Fruit fly (Drosophila melanogaster) whole organism, embryonic: ENCODE results near the gene CG31687.
A peak's percentile ranks its signal among the peaks of the same experiment; 100 is the strongest.

ENCODE experiments used
- ATbp ChIP-seq: fragments of 200-800 bp; sonication (Bioruptor generic); optimal IDR thresholded peaks from 2 replicates; lab custom pipeline; 2017; ENCODE audit warnings: missing biosample characterization, mild to moderate bottlenecking, missing genetic modification characterization, missing genetic modification reagents
- Bgb ChIP-seq: fragments of 200-800 bp; sonication (Bioruptor generic); IDR thresholded peaks from 2 replicates; pipeline ENCODE4 v1.3.6; 2022; ENCODE audit warnings: missing biosample characterization, missing genetic modification characterization; ENCODE audit not compliant: partially characterized antibody
- Blimp-1 ChIP-seq: fragments of 200-800 bp; sonication (Bioruptor generic); optimal IDR thresholded peaks from 3 replicates; lab custom pipeline; 2018; ENCODE audit warnings: missing biosample characterization, missing genetic modification characterization, mild to moderate bottlenecking, moderate library complexity, missing genetic modification reagents
- CG1024 ChIP-seq: fragments of 200-800 bp; sonication (Bioruptor generic); IDR thresholded peaks from 2 replicates; pipeline ENCODE4 v1.3.6; 2022; ENCODE audit warnings: missing biosample characterization, missing genetic modification characterization
- CG10366 ChIP-seq: fragments of 200-800 bp; sonication (Bioruptor generic); IDR thresholded peaks from 2 replicates; pipeline ENCODE4 v1.3.6; 2022; ENCODE audit warnings: missing biosample characterization, missing genetic modification characterization
- CG11456 ChIP-seq: fragments of 200-800 bp; sonication (Bioruptor generic); IDR thresholded peaks from 3 replicates; pipeline ENCODE4 v1.3.6; 2022; ENCODE audit warnings: missing biosample characterization, missing genetic modification characterization
- CG11504 ChIP-seq: fragments of 200-800 bp; sonication (Bioruptor generic); optimal IDR thresholded peaks from 3 replicates; lab custom pipeline; 2019; ENCODE audit warnings: missing biosample characterization, mild to moderate bottlenecking, missing genetic modification characterization, moderate library complexity
- CG12769 ChIP-seq: fragments of 200-800 bp; sonication (Bioruptor generic); optimal IDR thresholded peaks from 2 replicates; lab custom pipeline; 2019; ENCODE audit warnings: missing biosample characterization, mild to moderate bottlenecking, missing genetic modification characterization, moderate library complexity
- CG13123 ChIP-seq: fragments of 200-800 bp; sonication (Bioruptor generic); optimal IDR thresholded peaks from 2 replicates; lab custom pipeline; 2016; ENCODE audit warnings: missing biosample characterization, missing genetic modification characterization
- CG15073 ChIP-seq: fragments of 200-800 bp; sonication (Bioruptor generic); optimal IDR thresholded peaks from 2 replicates; lab custom pipeline; 2016; ENCODE audit warnings: missing biosample characterization, missing genetic modification characterization
- CG1603 ChIP-seq: fragments of 200-800 bp; sonication (Bioruptor generic); optimal IDR thresholded peaks from 2 replicates; lab custom pipeline; 2019; ENCODE audit warnings: missing biosample characterization, mild to moderate bottlenecking, missing genetic modification characterization, moderate library complexity
- CG16815 ChIP-seq: fragments of 200-800 bp; sonication (Bioruptor generic); optimal IDR thresholded peaks from 3 replicates; lab custom pipeline; 2017; ENCODE audit warnings: missing biosample characterization, mild to moderate bottlenecking, missing genetic modification characterization
- CG16863 ChIP-seq: fragments of 200-800 bp; sonication (Bioruptor generic); optimal IDR thresholded peaks from 3 replicates; lab custom pipeline; 2016; ENCODE audit warnings: missing biosample characterization, missing genetic modification characterization
- CG18619 ChIP-seq: fragments of 200-800 bp; sonication (Bioruptor generic); optimal IDR thresholded peaks from 3 replicates; lab custom pipeline; 2017; ENCODE audit warnings: missing biosample characterization, mild to moderate bottlenecking, missing genetic modification characterization
- CG2116 ChIP-seq: fragments of 200-800 bp; sonication (Bioruptor generic); optimal IDR thresholded peaks from 3 replicates; lab custom pipeline; 2018; ENCODE audit warnings: missing biosample characterization, mild to moderate bottlenecking, missing genetic modification characterization
- CG2120 ChIP-seq: fragments of 200-800 bp; sonication (Bioruptor generic); optimal IDR thresholded peaks from 3 replicates; lab custom pipeline; 2016; ENCODE audit warnings: missing biosample characterization, missing genetic modification characterization
- CG31388 ChIP-seq: fragments of 200-800 bp; sonication (Bioruptor generic); optimal IDR thresholded peaks from 2 replicates; lab custom pipeline; 2016; ENCODE audit warnings: missing biosample characterization, missing genetic modification characterization
- CG32767 ChIP-seq: fragments of 200-800 bp; sonication (Bioruptor generic); IDR thresholded peaks from 2 replicates; pipeline ENCODE4 v1.3.6; 2022; ENCODE audit warnings: missing biosample characterization, missing genetic modification characterization
- CG3995 ChIP-seq: fragments of 200-800 bp; sonication (Bioruptor generic); optimal IDR thresholded peaks from 3 replicates; lab custom pipeline; 2016; ENCODE audit warnings: missing biosample characterization, missing genetic modification characterization
- CG42726 ChIP-seq: fragments of 200-800 bp; sonication (Bioruptor generic); IDR thresholded peaks from 2 replicates; pipeline ENCODE4 v1.3.6; 2022; ENCODE audit warnings: missing biosample characterization, missing genetic modification characterization; ENCODE audit not compliant: partially characterized antibody
- CG4404 ChIP-seq: fragments of 200-800 bp; sonication (Bioruptor generic); IDR thresholded peaks from 2 replicates; pipeline ENCODE4 v1.3.6; 2022; ENCODE audit warnings: missing biosample characterization, missing genetic modification characterization
- CG4730 ChIP-seq: fragments of 200-800 bp; sonication (Bioruptor generic); IDR thresholded peaks from 2 replicates; pipeline ENCODE4 v1.3.6; 2022; ENCODE audit warnings: missing biosample characterization, missing genetic modification characterization
- CG6175 ChIP-seq: fragments of 200-800 bp; sonication (Bioruptor generic); IDR thresholded peaks from 3 replicates; pipeline ENCODE4 v1.3.6; 2022; ENCODE audit warnings: missing biosample characterization, missing genetic modification characterization
- CG6791 ChIP-seq: fragments of 200-800 bp; sonication (Bioruptor generic); IDR thresholded peaks from 3 replicates; pipeline ENCODE4 v1.3.6; 2022; ENCODE audit warnings: missing biosample characterization, missing genetic modification characterization; ENCODE audit not compliant: partially characterized antibody
- CG8359 ChIP-seq: fragments of 200-800 bp; sonication (Bioruptor generic); optimal IDR thresholded peaks from 2 replicates; lab custom pipeline; 2017; ENCODE audit warnings: missing biosample characterization, mild to moderate bottlenecking, missing genetic modification characterization, borderline replicate concordance
- CrebB ChIP-seq: fragments of 200-800 bp; sonication (Bioruptor generic); optimal IDR thresholded peaks from 3 replicates; lab custom pipeline; 2018; ENCODE audit warnings: missing biosample characterization, mild to moderate bottlenecking, missing genetic modification characterization
- E2f1 ChIP-seq: fragments of 200-800 bp; sonication (Bioruptor generic); IDR thresholded peaks from 2 replicates; pipeline ENCODE4 v1.3.6; 2022; ENCODE audit warnings: missing biosample characterization, missing genetic modification characterization
- H15 ChIP-seq: fragments of 200-800 bp; sonication (Bioruptor generic); IDR thresholded peaks from 3 replicates; pipeline ENCODE4 v1.3.6; 2022; ENCODE audit warnings: missing biosample characterization, missing genetic modification characterization
- Lhr ChIP-seq: fragments of 200-800 bp; sonication (Bioruptor generic); optimal IDR thresholded peaks from 3 replicates; lab custom pipeline; 2017; ENCODE audit warnings: mild to moderate bottlenecking, missing biosample characterization, missing genetic modification reagents, missing genetic modification characterization
- Lpt ChIP-seq: fragments of >200 bp; optimal IDR thresholded peaks from 2 replicates; lab custom pipeline; 2018; ENCODE audit warnings: missing biosample characterization, missing genetic modification characterization
- MBD-R2 ChIP-seq: fragments of 200-800 bp; sonication (Bioruptor generic); IDR thresholded peaks from 2 replicates; pipeline ENCODE4 v1.3.6; 2022; ENCODE audit warnings: missing biosample characterization, missing genetic modification characterization
- Myb ChIP-seq: fragments of 200-800 bp; sonication (Bioruptor generic); optimal IDR thresholded peaks from 2 replicates; lab custom pipeline; 2016; ENCODE audit warnings: missing biosample characterization, missing genetic modification characterization
- NC2α ChIP-seq: fragments of 200-800 bp; sonication (Bioruptor generic); optimal IDR thresholded peaks from 2 replicates; lab custom pipeline; 2016; ENCODE audit warnings: missing biosample characterization, missing genetic modification characterization
- Ravus ChIP-seq: fragments of 200-800 bp; sonication (Bioruptor generic); IDR thresholded peaks from 2 replicates; pipeline ENCODE4 v1.3.6; 2022; ENCODE audit warnings: missing biosample characterization, missing genetic modification characterization
- TFAM ChIP-seq: fragments of 200-800 bp; sonication (Bioruptor generic); optimal IDR thresholded peaks from 2 replicates; lab custom pipeline; 2017; ENCODE audit warnings: missing biosample characterization, missing genetic modification characterization, inconsistent platforms
- Xbp1 ChIP-seq: fragments of 200-800 bp; sonication (Bioruptor generic); optimal IDR thresholded peaks from 3 replicates; lab custom pipeline; 2016; ENCODE audit warnings: missing biosample characterization, mild to moderate bottlenecking, missing genetic modification characterization
- YL-1 ChIP-seq: fragments of 200-800 bp; sonication (Bioruptor generic); optimal IDR thresholded peaks from 3 replicates; lab custom pipeline; 2017; ENCODE audit warnings: missing biosample characterization, mild to moderate bottlenecking, missing genetic modification characterization
- chinmo ChIP-seq: fragments of 200-800 bp; sonication (Bioruptor generic); IDR thresholded peaks from 4 replicates; pipeline ENCODE4 v1.3.6; 2022; ENCODE audit warnings: missing biosample characterization, missing genetic modification characterization; ENCODE audit not compliant: partially characterized antibody
- esg ChIP-seq: fragments of 200-800 bp; sonication (Bioruptor generic); conservative IDR thresholded peaks from 2 replicates; pipeline ENCODE4 v1.3.6; 2022; ENCODE audit warnings: missing biosample characterization, missing genetic modification characterization
- eyg ChIP-seq: fragments of 200-800 bp; sonication (Bioruptor generic); optimal IDR thresholded peaks from 3 replicates; lab custom pipeline; 2016; ENCODE audit warnings: missing biosample characterization, missing genetic modification characterization
- kah ChIP-seq: fragments of 200-800 bp; sonication (Bioruptor generic); optimal IDR thresholded peaks from 2 replicates; lab custom pipeline; 2018; ENCODE audit warnings: missing biosample characterization, mild to moderate bottlenecking, missing genetic modification characterization
- ken ChIP-seq: fragments of 200-800 bp; sonication (Bioruptor generic); IDR thresholded peaks from 3 replicates; pipeline ENCODE4 v1.3.6; 2022; ENCODE audit warnings: missing biosample characterization, missing genetic modification characterization
- nerfin-2 ChIP-seq: fragments of 200-800 bp; sonication (Bioruptor generic); IDR thresholded peaks from 2 replicates; pipeline ENCODE4 v1.3.6; 2022; ENCODE audit warnings: missing biosample characterization, missing genetic modification characterization; ENCODE audit not compliant: partially characterized antibody
- pb ChIP-seq: fragments of 200-800 bp; sonication (Bioruptor generic); optimal IDR thresholded peaks from 3 replicates; lab custom pipeline; 2016; ENCODE audit warnings: missing biosample characterization, missing genetic modification characterization
- peb ChIP-seq: fragments of 200-800 bp; sonication (Bioruptor generic); IDR thresholded peaks from 2 replicates; pipeline ENCODE4 v1.3.6; 2022; ENCODE audit warnings: missing biosample characterization, missing genetic modification characterization
- pnt ChIP-seq: fragments of 200-800 bp; sonication (Bioruptor generic); optimal IDR thresholded peaks from 3 replicates; lab custom pipeline; 2016; ENCODE audit warnings: missing biosample characterization, missing genetic modification characterization
- ranshi ChIP-seq: fragments of 200-800 bp; sonication (Bioruptor generic); IDR thresholded peaks from 2 replicates; pipeline ENCODE4 v1.3.6; 2022; ENCODE audit warnings: missing biosample characterization, missing genetic modification characterization
- unc-4 ChIP-seq: fragments of 200-800 bp; sonication (Bioruptor generic); IDR thresholded peaks from 2 replicates; pipeline ENCODE4 v1.3.6; 2022; ENCODE audit warnings: missing biosample characterization, missing genetic modification characterization; ENCODE audit not compliant: partially characterized antibody
- wek ChIP-seq: fragments of 200-800 bp; sonication (Bioruptor generic); optimal IDR thresholded peaks from 3 replicates; lab custom pipeline; 2018; ENCODE audit warnings: missing biosample characterization, mild to moderate bottlenecking, missing genetic modification characterization, moderate library complexity

Gene CG31687

dm6 chr2L:20416754-20417563, 33.1 kb upstream of the CG31687 start, which contains the start of the genes CG10949 and Arpc2 (continued):
- TF ChIP-seq CG42726 (GFP tag; lab: Robert Waterston, UW), result peak; percentile 73
- no peak for TF ChIP-seq ATbp
- peak; percentile 58 for TF ChIP-seq CG2120 (GFP tag; lab: Kevin White, UChicago)
- no peak for TF ChIP-seq Lpt (GFP tag; lab: Kevin White, UChicago)
- TF ChIP-seq YL-1 (GFP tag; lab: Kevin White, UChicago), result peak; percentile 74
- peak; percentile 39 for TF ChIP-seq CG16815 (GFP tag; lab: Kevin White, UChicago)
- TF ChIP-seq CG15073, result no peak
- TF ChIP-seq NC2α (GFP tag; lab: Kevin White, UChicago), result no peak
- TF ChIP-seq MBD-R2 (GFP tag; lab: Robert Waterston, UW), result no peak; the same call in 1 of the 2 replicates
- peak; percentile 65 for TF ChIP-seq CG2116 (GFP tag; lab: Kevin White, UChicago)
- TF ChIP-seq nerfin-2 (GFP tag; lab: Robert Waterston, UW), result peak; percentile 44; the same call in 1 of the 2 replicates
- no peak for TF ChIP-seq CG1603 (tag; lab: Kevin White, UChicago)
- TF ChIP-seq CG13123 (GFP tag; lab: Kevin White, UChicago), result no peak
- peak; percentile 32; the same call in 1 of the 2 replicates for TF ChIP-seq CG10366 (GFP tag; lab: Robert Waterston, UW)
- TF ChIP-seq CG11456, result no peak
- TF ChIP-seq Ravus (GFP tag; lab: Robert Waterston, UW), result no peak
- TF ChIP-seq CG1024 (GFP tag; lab: Robert Waterston, UW), result no peak
- peak; percentile 66 for TF ChIP-seq unc-4
- no peak for TF ChIP-seq pnt (GFP tag; lab: Kevin White, UChicago)
- TF ChIP-seq TFAM (GFP tag; lab: Kevin White, UChicago), result no peak
- TF ChIP-seq CG12769 (tag; lab: Kevin White, UChicago), result no peak
- no peak for TF ChIP-seq H15 (GFP tag; lab: Robert Waterston, UW)
- no peak for TF ChIP-seq pb
- no peak for TF ChIP-seq peb (GFP tag; lab: Robert Waterston, UW)
- no peak for TF ChIP-seq CrebB (tag; lab: Kevin White, UChicago)
- TF ChIP-seq wek (GFP tag; lab: Kevin White, UChicago), result no peak
- TF ChIP-seq kah, result no peak
- peak; percentile 38; the same call in 1 of the 2 replicates for TF ChIP-seq Bgb (GFP tag; lab: Robert Waterston, UW)
- TF ChIP-seq chinmo (GFP tag; lab: Robert Waterston, UW), result peak; percentile 91; the same call in 1 of the 4 replicates
- TF ChIP-seq CG4404, result peak; percentile 23; the same call in 1 of the 2 replicates
- TF ChIP-seq Myb (GFP tag; lab: Kevin White, UChicago), result no peak
- no peak for TF ChIP-seq ken (GFP tag; lab: Robert Waterston, UW)
- TF ChIP-seq Lhr (GFP tag; lab: Kevin White, UChicago), result peak; percentile 67
- no peak for TF ChIP-seq esg (GFP tag; lab: Robert Waterston, UW)
- no peak for TF ChIP-seq CG32767 (GFP tag; lab: Robert Waterston, UW)
- no peak for TF ChIP-seq CG16863
- peak; percentile 62 for TF ChIP-seq CG3995 (GFP tag; lab: Kevin White, UChicago)
- no peak; the same call in 1 of the 2 replicates for TF ChIP-seq ranshi (GFP tag; lab: Robert Waterston, UW)
- TF ChIP-seq CG18619 (GFP tag; lab: Kevin White, UChicago), result peak; percentile 38
- peak; percentile 48; the same call in 1 of the 2 replicates for TF ChIP-seq E2f1 (GFP tag; lab: Robert Waterston, UW)
- TF ChIP-seq CG4730 (GFP tag; lab: Robert Waterston, UW), result peak; percentile 39; the same call in 1 of the 2 replicates
- peak; percentile 60; the same call in 2 of the 3 replicates for TF ChIP-seq CG6791 (GFP tag; lab: Robert Waterston, UW)
- peak; percentile 65 for TF ChIP-seq Xbp1 (GFP tag; lab: Kevin White, UChicago)
- TF ChIP-seq CG8359 (GFP tag; lab: Kevin White, UChicago), result no peak
- TF ChIP-seq Blimp-1 (GFP tag; lab: Kevin White, UChicago), result peak; percentile 32
- TF ChIP-seq CG6175, result no peak
- no peak for TF ChIP-seq eyg (GFP tag; lab: Kevin White, UChicago)
- TF ChIP-seq CG31388 (GFP tag; lab: Kevin White, UChicago), result no peak
- TF ChIP-seq CG11504 (tag; lab: Kevin White, UChicago), result no peak
